Fruit fly (Drosophila melanogaster) whole organism, wandering third instar larva: ENCODE measurements around the gene mtd.

Experiments
- CG32264 ChIP-seq: fragments of 200-800 bp; sonication (Bioruptor generic); optimal IDR thresholded peaks from 2 replicates; lab custom pipeline; 2016; ENCODE audit warnings: missing biosample characterization, missing genetic modification characterization
- CG9705 ChIP-seq: fragments of 200-800 bp; sonication (Bioruptor generic); optimal IDR thresholded peaks from 2 replicates; lab custom pipeline; 2018; ENCODE audit warnings: missing biosample characterization, mild to moderate bottlenecking, missing genetic modification characterization
- Dfd ChIP-seq: fragments of >200 bp; optimal IDR thresholded peaks from 2 replicates; lab custom pipeline; 2017; ENCODE audit warnings: missing biosample characterization, missing genetic modification characterization
- Sp1 ChIP-seq: fragments of 200-800 bp; sonication (Bioruptor generic); optimal IDR thresholded peaks from 3 replicates; lab custom pipeline; 2019; ENCODE audit warnings: missing biosample characterization, mild to moderate bottlenecking, missing genetic modification characterization, moderate library complexity
- brk ChIP-seq: fragments of 200-800 bp; sonication (Bioruptor generic); optimal IDR thresholded peaks from 2 replicates; lab custom pipeline; 2016; ENCODE audit warnings: missing biosample characterization, mild to moderate bottlenecking, missing genetic modification characterization
- jim ChIP-seq: fragments of 175-275, 200-325 bp; sonication (Bioruptor generic); optimal IDR thresholded peaks from 2 replicates; lab custom pipeline; 2016; ENCODE audit warnings: missing biosample characterization, mild to moderate bottlenecking, missing genetic modification characterization
- lola ChIP-seq: fragments of >200 bp; optimal IDR thresholded peaks from 2 replicates; lab custom pipeline; 2017; ENCODE audit warnings: missing biosample characterization, missing genetic modification characterization
- pan ChIP-seq: fragments of >200 bp; optimal IDR thresholded peaks from 2 replicates; lab custom pipeline; 2017
- usp ChIP-seq: fragments of >200 bp; optimal IDR thresholded peaks from 2 replicates; lab custom pipeline; 2017; ENCODE audit warnings: missing biosample characterization, missing genetic modification characterization

DNA sequence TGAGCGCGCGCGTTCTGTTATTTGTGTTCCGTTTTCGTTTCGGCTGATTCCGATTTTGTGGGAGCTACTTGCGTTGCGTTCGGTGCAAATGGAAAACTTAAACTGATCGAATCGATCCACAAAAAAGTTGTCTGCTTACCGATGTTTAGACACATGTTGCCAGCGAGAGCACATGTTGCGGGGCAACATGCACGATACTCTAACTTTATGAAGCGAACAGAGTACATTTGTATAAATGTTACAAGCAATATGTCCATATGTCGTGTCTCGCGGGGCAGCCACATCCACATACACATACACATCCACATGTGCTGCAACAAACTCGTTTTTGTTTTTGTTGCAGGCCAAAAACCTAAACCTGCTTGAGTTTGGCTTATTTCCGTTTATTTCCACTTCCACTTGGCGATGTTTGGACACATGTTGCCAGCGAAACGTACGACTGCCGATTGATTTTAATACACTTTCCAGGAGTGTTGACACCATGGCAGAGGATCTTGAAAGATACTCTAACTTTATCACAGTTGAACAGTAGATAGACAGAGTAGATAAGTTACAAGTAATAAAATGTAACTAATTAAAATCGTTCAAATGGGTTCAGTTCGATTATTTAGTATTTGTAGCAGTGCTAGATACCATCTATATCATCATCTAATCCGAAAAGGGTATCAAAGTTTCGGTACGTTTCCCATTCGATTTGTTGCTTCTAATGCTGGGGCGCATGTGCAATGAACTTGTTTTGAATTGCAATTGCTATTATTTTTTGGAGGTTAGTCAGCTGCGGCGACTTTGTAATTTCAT, 26.3 kb downstream of the mtd start:
- TF ChIP-seq usp (GFP tag; lab: Kevin White, UChicago) (no peak), CG9705 (GFP tag; lab: Kevin White, UChicago) (no peak), Dfd (GFP tag; lab: Kevin White, UChicago) (no peak), Sp1 (GFP tag; lab: Kevin White, UChicago) (no peak), jim (GFP tag; lab: Kevin White, UChicago) (no peak), pan (lab: Kevin White, UChicago) (no peak), lola (GFP tag; lab: Kevin White, UChicago) (no peak), brk (GFP tag; lab: Kevin White, UChicago) (no peak), CG32264 (GFP tag; lab: Kevin White, UChicago) (no peak)
